Worm (Caenorhabditis elegans): Measurements from ENCODE around the gene fbxb-87.

Gene fbxb-87

ce11 chrIII:10867086-10867485 is 27.2 kb upstream of the fbxb-87 start:
- TF ChIP-seq nhr-28 (tag; optimal IDR thresholded peaks at IDR 0.05) (no peak), unc-39 (tag; optimal IDR thresholded peaks at IDR 0.05) (no peak), sem-2 (GFP tag; optimal IDR thresholded peaks at IDR 0.05) (no peak), ces-1 (GFP tag; optimal IDR thresholded peaks at IDR 0.05) (no peak), mep-1 (tag; optimal IDR thresholded peaks at IDR 0.05) (no peak), mab-5 (tag; optimal IDR thresholded peaks at IDR 0.05) (no peak), M03D4.4 (tag; optimal IDR thresholded peaks at IDR 0.05) (no peak), tbx-8 (GFP tag; optimal IDR thresholded peaks at IDR 0.05) (no peak), snpc-4 (tag; optimal IDR thresholded peaks at IDR 0.05) (no peak), ceh-39 (tag; optimal IDR thresholded peaks at IDR 0.05) (no peak), nhr-12 (tag; optimal IDR thresholded peaks at IDR 0.05) (no peak), lin-32 (GFP tag; optimal IDR thresholded peaks at IDR 0.05) (no peak), nhr-2 (tag; optimal IDR thresholded peaks at IDR 0.05) (no peak), elt-3 (tag; optimal IDR thresholded peaks at IDR 0.05) (no peak), ceh-43 (GFP tag; optimal IDR thresholded peaks at IDR 0.05) (no peak), pha-4 (tag; optimal IDR thresholded peaks at IDR 0.05) (no peak), lsy-2 (tag; optimal IDR thresholded peaks at IDR 0.05) (no peak), elt-1 (tag; optimal IDR thresholded peaks at IDR 0.05; ENCODE audit: borderline replicate concordance, insufficient read depth) (no peak)

ce11 chrIII:10868653-10869392 is 25.5 kb upstream of the fbxb-87 start, which contains the start of the genes cey-4 and vps-50:
TSS of gene cey-4 (minus strand) at chrIII:10868703.
TSS of gene vps-50 (plus strand) at chrIII:10869193.
- TF ChIP-seq hlh-1 (tag; optimal IDR thresholded peaks at IDR 0.05) (peak; percentile 7), snpc-4 (tag; optimal IDR thresholded peaks at IDR 0.05) (no peak), ces-1 (GFP tag; optimal IDR thresholded peaks at IDR 0.05) (peak; percentile 92), cnd-1 (tag; optimal IDR thresholded peaks at IDR 0.05) (no peak), lsy-2 (tag; optimal IDR thresholded peaks at IDR 0.05) (peak; percentile 9), nhr-12 (tag; optimal IDR thresholded peaks at IDR 0.05) (no peak), drap-1 (GFP tag; optimal IDR thresholded peaks at IDR 0.05) (no peak), blmp-1 (tag; optimal IDR thresholded peaks at IDR 0.05) (no peak), mep-1 (tag; optimal IDR thresholded peaks at IDR 0.05) (peak; percentile 44), ham-2 (GFP tag; optimal IDR thresholded peaks at IDR 0.05) (no peak), lin-13 (tag; optimal IDR thresholded peaks at IDR 0.05) (no peak), unc-62 (GFP tag; optimal IDR thresholded peaks at IDR 0.05) (no peak), mab-5 (tag; optimal IDR thresholded peaks at IDR 0.05) (no peak), elt-1 (tag; optimal IDR thresholded peaks at IDR 0.05; ENCODE audit: borderline replicate concordance, insufficient read depth) (no peak), unc-39 (tag; optimal IDR thresholded peaks at IDR 0.05) (no peak), sptf-1 (tag; optimal IDR thresholded peaks at IDR 0.05) (peak; percentile 23), unc-120 (tag; optimal IDR thresholded peaks at IDR 0.05; ENCODE audit: poor library complexity, severe bottlenecking) (peak; percentile 74)

ce11 chrIII:10869595-10869994 is 24.7 kb upstream of the fbxb-87 start:
- TF ChIP-seq zip-8 (tag; optimal IDR thresholded peaks at IDR 0.05) (peak; percentile 49), lsy-2 (tag; optimal IDR thresholded peaks at IDR 0.05) (no peak)

ce11 chrIII:10870161-10870560 is 24.2 kb upstream of the fbxb-87 start:
- TF ChIP-seq lin-13 (tag; optimal IDR thresholded peaks at IDR 0.05): no peak

DNA sequence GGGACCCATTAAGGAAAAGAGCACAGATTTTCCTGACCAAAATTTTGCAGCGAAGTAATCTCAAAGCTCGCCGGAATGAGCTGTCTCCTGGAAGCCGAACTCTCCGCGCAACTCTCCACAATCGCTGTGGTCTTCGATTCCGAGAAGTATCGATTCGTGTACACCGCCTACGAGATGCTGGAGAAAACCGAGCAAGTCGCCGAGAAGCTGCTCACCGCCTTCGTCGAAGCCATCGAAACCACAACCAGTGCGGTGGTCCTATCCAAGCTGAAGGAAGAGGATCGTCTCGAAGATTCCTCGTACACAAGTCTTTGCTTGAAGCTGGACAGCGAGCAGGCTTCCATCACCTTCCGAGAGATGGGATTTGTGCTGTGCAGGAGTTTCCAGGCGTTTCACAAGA is 23.5 kb upstream of the fbxb-87 start:
- no peak for TF ChIP-seq nhr-12 (tag; optimal IDR thresholded peaks at IDR 0.05)
- TF ChIP-seq unc-62 (GFP tag; optimal IDR thresholded peaks at IDR 0.05): no peak

ce11 chrIII:10875132-10875531 is 19.2 kb upstream of the fbxb-87 start, which contains the start of gene C44B9.2:
TSS of gene C44B9.2 (plus strand) at chrIII:10875432.
- TF ChIP-seq unc-120 (tag; optimal IDR thresholded peaks at IDR 0.05; ENCODE audit: poor library complexity, severe bottlenecking): no peak
- TF ChIP-seq ces-1 (GFP tag; optimal IDR thresholded peaks at IDR 0.05): no peak
- no peak for TF ChIP-seq unc-39 (tag; optimal IDR thresholded peaks at IDR 0.05)
- no peak for TF ChIP-seq hlh-1 (tag; optimal IDR thresholded peaks at IDR 0.05)
- no peak for TF ChIP-seq tbx-8 (GFP tag; optimal IDR thresholded peaks at IDR 0.05)

All from whole organism, mixed stage, embryonic.